Fruit fly (Drosophila melanogaster) whole organism, embryonic: ENCODE results near the gene SkpA.

Experiments
- Ada2b ChIP-seq: fragments of 200-800 bp; sonication (Bioruptor generic); IDR thresholded peaks from 2 replicates; pipeline ENCODE4 v1.3.6; 2022; ENCODE audit warnings: missing biosample characterization, missing genetic modification characterization
- CG11085 ChIP-seq: fragments of 200-800 bp; sonication (Bioruptor generic); IDR thresholded peaks from 2 replicates; pipeline ENCODE4 v1.3.6; 2022; ENCODE audit warnings: missing biosample characterization, missing genetic modification characterization
- CG11093 ChIP-seq: fragments of 200-800 bp; sonication (Bioruptor generic); IDR thresholded peaks from 3 replicates; pipeline ENCODE4 v1.3.6; 2022; ENCODE audit warnings: missing biosample characterization, missing genetic modification characterization
- CG13894 ChIP-seq: fragments of 200-800 bp; sonication (Bioruptor generic); optimal IDR thresholded peaks from 3 replicates; lab custom pipeline; 2018; ENCODE audit warnings: missing biosample characterization, mild to moderate bottlenecking, missing genetic modification characterization, moderate library complexity
- CG15601 ChIP-seq: fragments of 200-800 bp; sonication (Bioruptor generic); optimal IDR thresholded peaks from 3 replicates; lab custom pipeline; 2019; ENCODE audit warnings: missing biosample characterization, mild to moderate bottlenecking, missing genetic modification characterization, moderate library complexity
- CG18619 ChIP-seq: fragments of 200-800 bp; sonication (Bioruptor generic); optimal IDR thresholded peaks from 3 replicates; lab custom pipeline; 2017; ENCODE audit warnings: missing biosample characterization, mild to moderate bottlenecking, missing genetic modification characterization
- CG2129 ChIP-seq: fragments of 200-800 bp; sonication (Bioruptor generic); IDR thresholded peaks from 2 replicates; pipeline ENCODE4 v1.3.6; 2022; ENCODE audit warnings: missing biosample characterization, missing genetic modification characterization; ENCODE audit not compliant: partially characterized antibody
- CG31441 ChIP-seq: fragments of 200-800 bp; sonication (Bioruptor generic); IDR thresholded peaks from 2 replicates; pipeline ENCODE4 v1.3.6; 2022; ENCODE audit warnings: missing biosample characterization, missing genetic modification characterization
- CG32532 ChIP-seq: fragments of 200-800 bp; sonication (Bioruptor generic); IDR thresholded peaks from 2 replicates; pipeline ENCODE4 v1.3.6; 2022; ENCODE audit warnings: missing biosample characterization, missing genetic modification characterization
- CG34376 ChIP-seq: fragments of 200-800 bp; sonication (Bioruptor generic); optimal IDR thresholded peaks from 2 replicates; lab custom pipeline; 2018; ENCODE audit warnings: missing biosample characterization, mild to moderate bottlenecking, missing genetic modification characterization
- CG34422 ChIP-seq: fragments of 200-800 bp; sonication (Bioruptor generic); IDR thresholded peaks from 3 replicates; pipeline ENCODE4 v1.3.6; 2022; ENCODE audit warnings: missing biosample characterization, missing genetic modification characterization
- CG3838 ChIP-seq: fragments of 200-800 bp; sonication (Bioruptor generic); optimal IDR thresholded peaks from 3 replicates; lab custom pipeline; 2016; ENCODE audit warnings: missing biosample characterization, missing genetic modification characterization
- CG6175 ChIP-seq: fragments of 200-800 bp; sonication (Bioruptor generic); IDR thresholded peaks from 3 replicates; pipeline ENCODE4 v1.3.6; 2022; ENCODE audit warnings: missing biosample characterization, missing genetic modification characterization
- CG6272 ChIP-seq: fragments of 200-800 bp; sonication (Bioruptor generic); IDR thresholded peaks from 2 replicates; pipeline ENCODE4 v1.3.6; 2022; ENCODE audit warnings: missing biosample characterization, missing genetic modification characterization
- CG7271 ChIP-seq: fragments of 200-800 bp; sonication (Bioruptor generic); optimal IDR thresholded peaks from 2 replicates; lab custom pipeline; 2018; ENCODE audit warnings: missing biosample characterization, mild to moderate bottlenecking, missing genetic modification characterization, moderate library complexity
- CG7556 ChIP-seq: fragments of 200-800 bp; sonication (Bioruptor generic); optimal IDR thresholded peaks from 2 replicates; lab custom pipeline; 2017; ENCODE audit warnings: missing biosample characterization, mild to moderate bottlenecking, missing genetic modification characterization
- CG7987 ChIP-seq: fragments of 200-800 bp; sonication (Bioruptor generic); optimal IDR thresholded peaks from 2 replicates; lab custom pipeline; 2018; ENCODE audit warnings: missing biosample characterization, mild to moderate bottlenecking, missing genetic modification characterization, moderate library complexity
- CG8089 ChIP-seq: fragments of 200-800 bp; sonication (Bioruptor generic); optimal IDR thresholded peaks from 3 replicates; lab custom pipeline; 2016; ENCODE audit warnings: missing biosample characterization, missing genetic modification characterization
- CG8388 ChIP-seq: fragments of 200-800 bp; sonication (Bioruptor generic); optimal IDR thresholded peaks from 2 replicates; lab custom pipeline; 2019; ENCODE audit warnings: missing biosample characterization, mild to moderate bottlenecking, missing genetic modification characterization, moderate library complexity
- CG8944 ChIP-seq: fragments of 200-800 bp; sonication (Bioruptor generic); optimal IDR thresholded peaks from 3 replicates; lab custom pipeline; 2016; ENCODE audit warnings: missing biosample characterization, missing genetic modification characterization
- CG9817 ChIP-seq: fragments of 200-800 bp; sonication (Bioruptor generic); optimal IDR thresholded peaks from 2 replicates; lab custom pipeline; 2018; ENCODE audit warnings: missing biosample characterization, mild to moderate bottlenecking, missing genetic modification characterization, moderate library complexity
- CrebB ChIP-seq: fragments of 200-800 bp; sonication (Bioruptor generic); optimal IDR thresholded peaks from 3 replicates; lab custom pipeline; 2018; ENCODE audit warnings: missing biosample characterization, mild to moderate bottlenecking, missing genetic modification characterization
- GATAe ChIP-seq: fragments of 200-800 bp; sonication (Bioruptor generic); conservative IDR thresholded peaks from 2 replicates; pipeline ENCODE4 v1.3.6; 2022; ENCODE audit warnings: missing biosample characterization, missing genetic modification characterization
- Gug ChIP-seq: fragments of 200-800 bp; sonication (Bioruptor generic); IDR thresholded peaks from 4 replicates; pipeline ENCODE4 v1.3.6; 2022; ENCODE audit warnings: missing biosample characterization, missing genetic modification characterization
- Hand ChIP-seq: fragments of 200-800 bp; sonication (Bioruptor generic); optimal IDR thresholded peaks from 2 replicates; lab custom pipeline; 2017; ENCODE audit warnings: mild to moderate bottlenecking, missing biosample characterization, missing genetic modification reagents, missing genetic modification characterization
- Hmr ChIP-seq: fragments of 200-800 bp; sonication (Bioruptor generic); optimal IDR thresholded peaks from 3 replicates; lab custom pipeline; 2017; ENCODE audit warnings: mild to moderate bottlenecking, missing biosample characterization, missing genetic modification reagents, missing genetic modification characterization
- MTF-1 ChIP-seq: fragments of 200-800 bp; sonication (Bioruptor generic); optimal IDR thresholded peaks from 2 replicates; lab custom pipeline; 2018; ENCODE audit warnings: missing biosample characterization, mild to moderate bottlenecking, missing genetic modification characterization, borderline replicate concordance
- Meics ChIP-seq: fragments of 200-800 bp; sonication (Bioruptor generic); optimal IDR thresholded peaks from 2 replicates; lab custom pipeline; 2017; ENCODE audit warnings: missing biosample characterization, mild to moderate bottlenecking, missing genetic modification characterization
- Nf-YB ChIP-seq: fragments of 200-800 bp; sonication (Bioruptor generic); optimal IDR thresholded peaks from 3 replicates; lab custom pipeline; 2019; ENCODE audit warnings: missing biosample characterization, mild to moderate bottlenecking, missing genetic modification characterization, moderate library complexity
- Oli ChIP-seq: fragments of 200-800 bp; sonication (Bioruptor generic); optimal IDR thresholded peaks from 2 replicates; lab custom pipeline; 2018; ENCODE audit warnings: missing biosample characterization, mild to moderate bottlenecking, missing genetic modification characterization, moderate library complexity
- Opbp ChIP-seq: fragments of 200-800 bp; sonication (Bioruptor generic); IDR thresholded peaks from 3 replicates; pipeline ENCODE4 v1.3.6; 2022; ENCODE audit warnings: missing biosample characterization, missing genetic modification characterization; ENCODE audit not compliant: partially characterized antibody
- Poxn ChIP-seq: fragments of 200-800 bp; sonication (Bioruptor generic); IDR thresholded peaks from 2 replicates; pipeline ENCODE4 v1.3.6; 2022; ENCODE audit warnings: missing biosample characterization, missing genetic modification characterization
- Ptx1 ChIP-seq: fragments of 200-800 bp; sonication (Bioruptor generic); IDR thresholded peaks from 2 replicates; pipeline ENCODE4 v1.3.6; 2022; ENCODE audit warnings: missing biosample characterization, missing genetic modification characterization
- ash1 ChIP-seq: fragments of 200-800 bp; sonication (Bioruptor generic); optimal IDR thresholded peaks from 2 replicates; lab custom pipeline; 2018; ENCODE audit warnings: missing biosample characterization, mild to moderate bottlenecking, missing genetic modification characterization
- cas ChIP-seq: fragments of 200-800 bp; sonication (Bioruptor generic); IDR thresholded peaks from 2 replicates; pipeline ENCODE4 v1.3.6; 2022; ENCODE audit warnings: missing biosample characterization, missing genetic modification characterization
- chif ChIP-seq, 2 experiments: fragments of 200-800 bp; sonication (Bioruptor generic); optimal IDR thresholded peaks; 3 replicates each; lab custom pipeline; 2016; ENCODE audit warnings: missing biosample characterization in 2 of 2, missing genetic modification characterization in 2 of 2
- dan ChIP-seq: fragments of 200-800 bp; sonication (Bioruptor generic); IDR thresholded peaks from 2 replicates; pipeline ENCODE4 v1.3.6; 2022; ENCODE audit warnings: missing biosample characterization, missing genetic modification characterization
- dati ChIP-seq: fragments of 200-800 bp; sonication (Bioruptor generic); IDR thresholded peaks from 2 replicates; pipeline ENCODE4 v1.3.6; 2022; ENCODE audit warnings: missing biosample characterization, missing genetic modification characterization
- ems ChIP-seq: fragments of 200-800 bp; sonication (Bioruptor generic); optimal IDR thresholded peaks from 3 replicates; lab custom pipeline; 2016; ENCODE audit warnings: missing biosample characterization, missing genetic modification characterization
- eve ChIP-seq, 2 experiments: fragments of >200 bp; optimal IDR thresholded peaks; 2 replicates each; lab custom pipeline; 2017; ENCODE audit warnings: missing biosample characterization in 2 of 2, missing genetic modification characterization in 2 of 2
- fd3F ChIP-seq: fragments of 200-800 bp; sonication (Bioruptor generic); optimal IDR thresholded peaks from 2 replicates; lab custom pipeline; 2018; ENCODE audit warnings: missing biosample characterization, mild to moderate bottlenecking, missing genetic modification characterization, moderate library complexity
- h ChIP-seq: fragments of >200 bp; optimal IDR thresholded peaks from 2 replicates; lab custom pipeline; 2017
- ham ChIP-seq: fragments of 200-800 bp; sonication (Bioruptor generic); IDR thresholded peaks from 2 replicates; pipeline ENCODE4 v1.3.6; 2022; ENCODE audit warnings: missing biosample characterization, missing genetic modification characterization
- lbe ChIP-seq: fragments of 200-800 bp; sonication (Bioruptor generic); optimal IDR thresholded peaks from 2 replicates; lab custom pipeline; 2016; ENCODE audit warnings: missing biosample characterization, mild to moderate bottlenecking, missing genetic modification characterization
- luna ChIP-seq: fragments of 200-800 bp; sonication (Bioruptor generic); optimal IDR thresholded peaks from 2 replicates; lab custom pipeline; 2016; ENCODE audit warnings: missing biosample characterization, missing genetic modification characterization
- maf-S ChIP-seq: fragments of 200-800 bp; sonication (Bioruptor generic); optimal IDR thresholded peaks from 2 replicates; lab custom pipeline; 2016; ENCODE audit warnings: missing biosample characterization, missing genetic modification characterization
- nom ChIP-seq: fragments of 200-800 bp; sonication (Bioruptor generic); optimal IDR thresholded peaks from 2 replicates; lab custom pipeline; 2017; ENCODE audit warnings: missing biosample characterization, missing genetic modification characterization, mild to moderate bottlenecking, moderate library complexity, missing genetic modification reagents
- sd ChIP-seq: fragments of 200-800 bp; sonication (Bioruptor generic); optimal IDR thresholded peaks from 3 replicates; lab custom pipeline; 2018; ENCODE audit warnings: missing biosample characterization, mild to moderate bottlenecking, missing genetic modification characterization, moderate library complexity
- sug ChIP-seq: fragments of 200-800 bp; optimal IDR thresholded peaks from 2 replicates; lab custom pipeline; 2019; ENCODE audit warnings: missing biosample characterization, mild to moderate bottlenecking, missing genetic modification characterization, moderate library complexity
- vnd ChIP-seq: fragments of 200-800 bp; sonication (Bioruptor generic); IDR thresholded peaks from 3 replicates; pipeline ENCODE4 v1.3.6; 2022; ENCODE audit warnings: missing biosample characterization, missing genetic modification characterization; ENCODE audit not compliant: partially characterized antibody

SkpA gene

DNA sequence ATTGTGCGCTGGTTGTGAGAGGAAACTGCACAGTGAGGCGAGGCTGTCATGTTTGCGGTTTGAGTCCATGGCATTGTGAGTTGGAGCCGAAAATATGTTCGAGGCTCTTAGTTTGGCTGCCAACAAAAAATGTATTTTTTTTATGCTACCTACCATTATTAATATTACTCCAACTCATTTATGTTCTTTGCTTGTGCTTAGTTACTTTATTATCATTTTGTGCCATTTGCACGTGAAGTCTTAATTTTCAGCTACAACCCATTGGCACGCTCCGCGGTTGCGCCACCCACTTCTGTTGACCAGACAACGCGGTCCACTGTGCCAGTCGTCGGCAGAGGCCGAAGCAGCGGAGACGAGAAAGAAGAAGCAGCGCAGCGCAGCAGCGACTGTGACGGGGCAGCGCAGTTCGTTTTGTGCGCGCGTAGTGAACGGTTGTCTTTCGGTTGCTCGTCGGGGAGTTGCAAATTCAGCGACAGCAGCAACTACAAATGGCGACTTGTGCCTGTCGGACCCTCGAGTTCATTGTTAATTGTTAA is 30.6 kb downstream of the SkpA start, which contains the start of gene sdk (continued):
- TF ChIP-seq CG34376 (GFP tag; lab: Kevin White, UChicago) (peak; percentile 87), CG11093 (peak; percentile 86), ham (0 out of 2 replicates have a peak, but pooled peaks have one; percentile 26), Nf-YB (GFP tag; lab: Kevin White, UChicago) (peak; percentile 82), CG6272 (GFP tag; lab: Robert Waterston, UW) (peak; percentile 81), CG8944 (peak; percentile 93), h (no peak), luna (GFP tag; lab: Kevin White, UChicago) (peak; percentile 80), lbe (GFP tag; lab: Kevin White, UChicago) (peak; percentile 88), CG2129 (GFP tag; lab: Robert Waterston, UW) (no peak), fd3F (peak; percentile 76), eve (GFP tag; optimal IDR thresholded peaks at IDR 0.05; lab: Kevin White, UChicago) (peak; percentile 55 to 97), CG7271 (tag; lab: Kevin White, UChicago) (no peak), CG31441 (GFP tag; lab: Robert Waterston, UW) (peak; percentile 93), maf-S (GFP tag; lab: Kevin White, UChicago) (peak; percentile 87), Hmr (GFP tag; lab: Kevin White, UChicago) (peak; percentile 93), Ptx1 (GFP tag; lab: Robert Waterston, UW) (peak; percentile 90), CG15601 (tag; lab: Kevin White, UChicago) (peak; percentile 91), CG6175 (GFP tag; lab: Robert Waterston, UW) (peak; percentile 72), CG3838 (GFP tag; lab: Kevin White, UChicago) (peak; percentile 85), CG13894 (tag; lab: Kevin White, UChicago) (peak; percentile 75), sd (tag; lab: Kevin White, UChicago) (peak; percentile 72), Hand (GFP tag; lab: Kevin White, UChicago) (peak; percentile 86), Oli (tag; lab: Kevin White, UChicago) (peak; percentile 92), Meics (GFP tag; lab: Kevin White, UChicago) (peak; percentile 93), Ada2b (peak; percentile 76), dan (GFP tag; lab: Robert Waterston, UW) (peak; percentile 74), ems (GFP tag; lab: Kevin White, UChicago) (peak; percentile 89), CG9817 (peak; percentile 83), cas (peak; percentile 32; the same call in 1 of the 2 replicates), CG18619 (GFP tag; lab: Kevin White, UChicago) (peak; percentile 94), CG7556 (GFP tag; lab: Kevin White, UChicago) (peak; percentile 95), GATAe (GFP tag; lab: Robert Waterston, UW) (peak; percentile 56; the same call in 1 of the 2 replicates), MTF-1 (peak; percentile 8), CG7987 (GFP tag; lab: Kevin White, UChicago) (peak; percentile 87), vnd (GFP tag; lab: Robert Waterston, UW) (peak; percentile 80), CrebB (peak; percentile 84), CG34422 (GFP tag; lab: Robert Waterston, UW) (peak; percentile 79; the same call in 2 of the 3 replicates), sug (tag; lab: Kevin White, UChicago) (peak; percentile 84), CG11085 (GFP tag; lab: Robert Waterston, UW) (peak; percentile 69), Gug (GFP tag; lab: Robert Waterston, UW) (peak; percentile 87), Poxn (peak; percentile 46; the same call in 1 of the 2 replicates), CG8388 (GFP tag; lab: Kevin White, UChicago) (peak; percentile 87), dati (peak; percentile 37; the same call in 1 of the 2 replicates), chif (GFP tag; optimal IDR thresholded peaks at IDR 0.05; lab: Kevin White, UChicago) (peak; percentile 88 to 94), CG8089 (peak; percentile 88), CG32532 (peak; percentile 88), nom (GFP tag; lab: Kevin White, UChicago) (peak; percentile 83), Opbp (peak; percentile 49; the same call in 1 of the 3 replicates), ash1 (GFP tag; lab: Kevin White, UChicago) (peak; percentile 19)
